Worm (Caenorhabditis elegans): Measurements from ENCODE around the gene K11H12.5.

K11H12.5 gene

DNA sequence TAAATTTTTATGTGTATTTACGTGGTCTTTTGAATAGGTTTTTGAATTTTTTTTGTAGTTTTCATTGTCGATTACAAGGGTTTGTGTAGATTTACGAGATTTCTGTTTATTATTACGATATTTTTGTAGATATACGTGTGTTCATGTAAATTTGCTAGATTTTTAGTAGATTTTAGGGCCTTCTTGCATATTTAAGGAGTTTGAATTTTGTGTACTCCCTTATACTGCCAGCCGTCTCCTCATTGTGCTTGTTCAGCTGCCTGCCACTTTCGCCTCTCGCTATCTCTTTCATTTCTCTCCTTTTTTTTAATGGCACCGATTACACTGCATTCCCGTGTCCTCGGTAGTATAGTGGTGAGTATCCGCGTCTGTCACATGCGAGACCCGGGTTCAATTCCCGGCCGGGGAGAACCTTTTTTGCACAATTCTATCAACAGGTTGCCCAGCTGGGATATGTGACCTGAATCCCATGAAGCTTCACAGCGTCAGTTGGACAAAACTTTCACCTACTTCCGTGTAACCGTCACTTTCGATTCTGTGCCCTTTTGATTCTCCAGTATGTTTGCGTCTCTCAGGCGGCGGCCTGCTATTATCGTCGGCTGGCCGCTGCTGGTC is 6.5 kb downstream of the K11H12.5 start (continued):
- TF ChIP-seq ahr-1 (tag; optimal IDR thresholded peaks at IDR 0.05) (no peak), zip-5 (tag; optimal IDR thresholded peaks at IDR 0.05) (peak; percentile 40), sox-4 (tag; optimal IDR thresholded peaks at IDR 0.05) (peak; percentile 71), hlh-15 (tag; optimal IDR thresholded peaks at IDR 0.05) (no peak), pha-2 (tag; optimal IDR thresholded peaks at IDR 0.05) (no peak), pag-3 (tag; optimal IDR thresholded peaks at IDR 0.05; ENCODE audit: borderline replicate concordance) (peak; percentile 28), hlh-8 (tag; optimal IDR thresholded peaks at IDR 0.05) (peak; percentile 25), dmd-4 (tag; optimal IDR thresholded peaks at IDR 0.05; ENCODE audit: borderline replicate concordance) (peak; percentile 53), ets-4 (tag; optimal IDR thresholded peaks at IDR 0.05) (peak; percentile 7), C08G9.2 (tag; optimal IDR thresholded peaks at IDR 0.05) (peak; percentile 69), ceh-14 (tag; optimal IDR thresholded peaks at IDR 0.05) (peak; percentile 75), ceh-30 (tag; optimal IDR thresholded peaks at IDR 0.05) (peak; percentile 51), sox-2 (GFP tag; IDR thresholded peaks at IDR 0.05) (no peak), pha-4 (tag; optimal IDR thresholded peaks at IDR 0.05) (no peak), fkh-10 (GFP tag; optimal IDR thresholded peaks at IDR 0.05) (no peak), ceh-19 (GFP tag; optimal IDR thresholded peaks at IDR 0.05) (peak; percentile 64), hlh-30 (tag; optimal IDR thresholded peaks at IDR 0.05; ENCODE audit: insufficient read depth) (peak; percentile 87), nfya-1 (tag; optimal IDR thresholded peaks at IDR 0.05) (peak; percentile 32), syd-9 (tag; optimal IDR thresholded peaks at IDR 0.05) (peak; percentile 50), ama-1 (optimal IDR thresholded peaks at IDR 0.05) (no peak), K09A11.1 (tag; optimal IDR thresholded peaks at IDR 0.05; ENCODE audit: insufficient read depth) (peak; percentile 37), tbx-7 (tag; optimal IDR thresholded peaks at IDR 0.05) (peak; percentile 46), hlh-13 (GFP tag; optimal IDR thresholded peaks at IDR 0.05) (peak; percentile 50), sdc-2 (tag; optimal IDR thresholded peaks at IDR 0.05) (peak; percentile 60), rnt-1 (tag; optimal IDR thresholded peaks at IDR 0.05) (peak; percentile 65), ztf-16 (tag; optimal IDR thresholded peaks at IDR 0.05) (peak; percentile 76), mec-3 (tag; optimal IDR thresholded peaks at IDR 0.05; ENCODE audit: borderline replicate concordance) (no peak), lim-6 (tag; optimal IDR thresholded peaks at IDR 0.05) (peak; percentile 61), ceh-24 (tag; optimal IDR thresholded peaks at IDR 0.05) (no peak), ceh-34 (tag; optimal IDR thresholded peaks at IDR 0.05) (peak; percentile 63), pros-1 (tag; optimal IDR thresholded peaks at IDR 0.05) (no peak), elt-2 (tag; optimal IDR thresholded peaks at IDR 0.05) (peak; percentile 81), eyg-1 (tag; optimal IDR thresholded peaks at IDR 0.05) (peak; percentile 34), ttx-3 (tag; optimal IDR thresholded peaks at IDR 0.05) (peak; percentile 59), T23F11.4 (GFP tag; optimal IDR thresholded peaks at IDR 0.05) (peak; percentile 71), odd-2 (tag; optimal IDR thresholded peaks at IDR 0.05) (no peak), npax-4 (tag; optimal IDR thresholded peaks at IDR 0.05) (peak; percentile 23), ref-2 (tag; optimal IDR thresholded peaks at IDR 0.05) (peak; percentile 77), ceh-45 (GFP tag; IDR thresholded peaks at IDR 0.05) (peak; percentile 81), F13H6.1 (tag; optimal IDR thresholded peaks at IDR 0.05) (peak; percentile 30), nhr-11 (tag; optimal IDR thresholded peaks at IDR 0.05) (no peak), unc-42 (tag; optimal IDR thresholded peaks at IDR 0.05) (peak; percentile 21), nhr-232 (tag; optimal IDR thresholded peaks at IDR 0.05) (peak; percentile 68), ceh-2 (tag; optimal IDR thresholded peaks at IDR 0.05) (peak; percentile 44)

Data from whole organism, late embryonic.